Fruit fly (Drosophila melanogaster) whole organism, embryonic: ENCODE results near the gene cher.

Source experiments
- Aef1 ChIP-seq: fragments of 200-800 bp; sonication (Bioruptor generic); IDR thresholded peaks from 3 replicates; pipeline ENCODE4 v1.3.6; 2022; ENCODE audit warnings: missing biosample characterization, missing genetic modification characterization
- C15 ChIP-seq: fragments of 200-800 bp; sonication (Bioruptor generic); IDR thresholded peaks from 3 replicates; pipeline ENCODE4 v1.3.6; 2022; ENCODE audit warnings: missing biosample characterization, missing genetic modification characterization
- CG10321 ChIP-seq: fragments of 200-800 bp; sonication (Bioruptor generic); IDR thresholded peaks from 2 replicates; pipeline ENCODE4 v1.3.6; 2022; ENCODE audit warnings: missing biosample characterization, missing genetic modification characterization
- CG11504 ChIP-seq: fragments of 200-800 bp; sonication (Bioruptor generic); optimal IDR thresholded peaks from 3 replicates; lab custom pipeline; 2019; ENCODE audit warnings: missing biosample characterization, mild to moderate bottlenecking, missing genetic modification characterization, moderate library complexity
- CG11695 ChIP-seq: fragments of 200-800 bp; sonication (Bioruptor generic); IDR thresholded peaks from 3 replicates; pipeline ENCODE4 v1.3.6; 2022; ENCODE audit warnings: missing biosample characterization, missing genetic modification characterization
- CG13287 ChIP-seq: fragments of 200-800 bp; sonication (Bioruptor generic); IDR thresholded peaks from 2 replicates; pipeline ENCODE4 v1.3.6; 2022; ENCODE audit warnings: missing biosample characterization, missing genetic modification characterization; ENCODE audit not compliant: partially characterized antibody
- CG14710 ChIP-seq: fragments of 200-800 bp; sonication (Bioruptor generic); optimal IDR thresholded peaks from 3 replicates; lab custom pipeline; 2019; ENCODE audit warnings: missing biosample characterization, mild to moderate bottlenecking, missing genetic modification characterization, moderate library complexity
- CG17829 ChIP-seq: fragments of 200-800 bp; optimal IDR thresholded peaks from 2 replicates; lab custom pipeline; 2019; ENCODE audit warnings: missing biosample characterization, mild to moderate bottlenecking, missing genetic modification characterization, moderate library complexity
- CG17912 ChIP-seq: fragments of 200-800 bp; sonication (Bioruptor generic); optimal IDR thresholded peaks from 2 replicates; lab custom pipeline; 2018; ENCODE audit warnings: missing biosample characterization, mild to moderate bottlenecking, missing genetic modification characterization
- CG1792 ChIP-seq: fragments of 200-800 bp; sonication (Bioruptor generic); optimal IDR thresholded peaks from 2 replicates; lab custom pipeline; 2016; ENCODE audit warnings: missing biosample characterization, missing genetic modification characterization
- CG1832 ChIP-seq: fragments of 200-800 bp; sonication (Bioruptor generic); optimal IDR thresholded peaks from 2 replicates; lab custom pipeline; 2017; ENCODE audit warnings: missing biosample characterization, mild to moderate bottlenecking, missing genetic modification characterization, inconsistent platforms
- CG2120 ChIP-seq: fragments of 200-800 bp; sonication (Bioruptor generic); optimal IDR thresholded peaks from 3 replicates; lab custom pipeline; 2016; ENCODE audit warnings: missing biosample characterization, missing genetic modification characterization
- CG2199 ChIP-seq: fragments of 200-800 bp; sonication (Bioruptor generic); IDR thresholded peaks from 3 replicates; pipeline ENCODE4 v1.3.6; 2022; ENCODE audit warnings: missing biosample characterization, missing genetic modification characterization
- CG31388 ChIP-seq: fragments of 200-800 bp; sonication (Bioruptor generic); optimal IDR thresholded peaks from 2 replicates; lab custom pipeline; 2016; ENCODE audit warnings: missing biosample characterization, missing genetic modification characterization
- CG6791 ChIP-seq: fragments of 200-800 bp; sonication (Bioruptor generic); IDR thresholded peaks from 3 replicates; pipeline ENCODE4 v1.3.6; 2022; ENCODE audit warnings: missing biosample characterization, missing genetic modification characterization; ENCODE audit not compliant: partially characterized antibody
- CG7839 ChIP-seq: fragments of 200-800 bp; sonication (Bioruptor generic); optimal IDR thresholded peaks from 3 replicates; lab custom pipeline; 2018; ENCODE audit warnings: missing biosample characterization, mild to moderate bottlenecking, missing genetic modification characterization, moderate library complexity
- CG7963 ChIP-seq: fragments of 200-800 bp; sonication (Bioruptor generic); IDR thresholded peaks from 3 replicates; pipeline ENCODE4 v1.3.6; 2022; ENCODE audit warnings: missing biosample characterization, missing genetic modification characterization; ENCODE audit not compliant: partially characterized antibody
- CG8359 ChIP-seq: fragments of 200-800 bp; sonication (Bioruptor generic); optimal IDR thresholded peaks from 2 replicates; lab custom pipeline; 2017; ENCODE audit warnings: missing biosample characterization, mild to moderate bottlenecking, missing genetic modification characterization, borderline replicate concordance
- CG8924 ChIP-seq: fragments of 200-800 bp; optimal IDR thresholded peaks from 3 replicates; lab custom pipeline; 2019; ENCODE audit warnings: missing biosample characterization, mild to moderate bottlenecking, missing genetic modification characterization, moderate library complexity
- CoRest ChIP-seq: fragments of 200-800 bp; sonication (Bioruptor generic); optimal IDR thresholded peaks from 3 replicates; lab custom pipeline; 2018; ENCODE audit warnings: missing biosample characterization, mild to moderate bottlenecking, missing genetic modification characterization, moderate library complexity
- Dip3 ChIP-seq: fragments of 200-800 bp; sonication (Bioruptor generic); optimal IDR thresholded peaks from 3 replicates; lab custom pipeline; 2016; ENCODE audit warnings: missing biosample characterization, missing genetic modification characterization
- Kr ChIP-seq: fragments of 200-800 bp; sonication (Bioruptor generic); optimal IDR thresholded peaks from 2 replicates; lab custom pipeline; 2017; ENCODE audit warnings: missing biosample characterization, mild to moderate bottlenecking, missing genetic modification characterization
- Lim3 ChIP-seq: fragments of 200-800 bp; sonication (Bioruptor generic); IDR thresholded peaks from 2 replicates; pipeline ENCODE4 v1.3.6; 2022; ENCODE audit warnings: missing biosample characterization, missing genetic modification characterization
- Meics ChIP-seq: fragments of 200-800 bp; sonication (Bioruptor generic); optimal IDR thresholded peaks from 2 replicates; lab custom pipeline; 2017; ENCODE audit warnings: missing biosample characterization, mild to moderate bottlenecking, missing genetic modification characterization
- Nf-YC ChIP-seq: fragments of 200-800 bp; optimal IDR thresholded peaks from 3 replicates; lab custom pipeline; 2019; ENCODE audit warnings: missing biosample characterization, mild to moderate bottlenecking, missing genetic modification characterization, moderate library complexity
- Optix ChIP-seq: fragments of 200-800 bp; sonication (Bioruptor generic); IDR thresholded peaks from 3 replicates; pipeline ENCODE4 v1.3.6; 2022; ENCODE audit warnings: missing biosample characterization, missing genetic modification characterization
- Six4 ChIP-seq: fragments of 200-800 bp; sonication (Bioruptor generic); optimal IDR thresholded peaks from 2 replicates; lab custom pipeline; 2016; ENCODE audit warnings: missing biosample characterization, missing genetic modification characterization
- Sox100B ChIP-seq: fragments of 200-800 bp; sonication (Bioruptor generic); optimal IDR thresholded peaks from 3 replicates; lab custom pipeline; 2018; ENCODE audit warnings: missing biosample characterization, mild to moderate bottlenecking, missing genetic modification characterization
- Sox102F ChIP-seq: fragments of 200-800 bp; sonication (Bioruptor generic); optimal IDR thresholded peaks from 2 replicates; lab custom pipeline; 2018; ENCODE audit warnings: missing biosample characterization, mild to moderate bottlenecking, missing genetic modification characterization, moderate library complexity
- TFAM ChIP-seq: fragments of 200-800 bp; sonication (Bioruptor generic); optimal IDR thresholded peaks from 2 replicates; lab custom pipeline; 2017; ENCODE audit warnings: missing biosample characterization, missing genetic modification characterization, inconsistent platforms
- az2 ChIP-seq: fragments of 200-800 bp; sonication (Bioruptor generic); optimal IDR thresholded peaks from 3 replicates; lab custom pipeline; 2016; ENCODE audit warnings: missing biosample characterization, missing genetic modification characterization
- bab2 ChIP-seq: fragments of 200-800 bp; sonication (Bioruptor generic); optimal IDR thresholded peaks from 2 replicates; lab custom pipeline; 2016; ENCODE audit warnings: missing biosample characterization, missing genetic modification characterization
- bigmax ChIP-seq: fragments of 200-800 bp; sonication (Bioruptor generic); optimal IDR thresholded peaks from 2 replicates; lab custom pipeline; 2018; ENCODE audit warnings: missing biosample characterization, mild to moderate bottlenecking, missing genetic modification characterization
- bowl ChIP-seq: fragments of 200-800 bp; sonication (Bioruptor generic); IDR thresholded peaks from 2 replicates; pipeline ENCODE4 v1.3.6; 2022; ENCODE audit warnings: missing biosample characterization, missing genetic modification characterization
- cg ChIP-seq: fragments of 200-800 bp; sonication (Bioruptor generic); optimal IDR thresholded peaks from 3 replicates; lab custom pipeline; 2019; ENCODE audit warnings: missing biosample characterization, mild to moderate bottlenecking, missing genetic modification characterization, moderate library complexity
- chif ChIP-seq, 2 experiments: fragments of 200-800 bp; sonication (Bioruptor generic); optimal IDR thresholded peaks; 3 replicates each; lab custom pipeline; 2016; ENCODE audit warnings: missing biosample characterization in 2 of 2, missing genetic modification characterization in 2 of 2
- chn ChIP-seq: fragments of 200-800 bp; sonication (Bioruptor generic); optimal IDR thresholded peaks from 2 replicates; lab custom pipeline; 2016; ENCODE audit warnings: missing biosample characterization, missing genetic modification characterization
- eve ChIP-seq, 2 experiments: fragments of >200 bp; optimal IDR thresholded peaks; 2 replicates each; lab custom pipeline; 2017; ENCODE audit warnings: missing biosample characterization in 2 of 2, missing genetic modification characterization in 2 of 2
- ewg ChIP-seq: fragments of 200-800 bp; sonication (Bioruptor generic); optimal IDR thresholded peaks from 3 replicates; lab custom pipeline; 2017; ENCODE audit warnings: mild to moderate bottlenecking, missing biosample characterization, missing genetic modification reagents, missing genetic modification characterization
- grau ChIP-seq: fragments of 200-800 bp; optimal IDR thresholded peaks from 3 replicates; lab custom pipeline; 2019; ENCODE audit warnings: missing biosample characterization, mild to moderate bottlenecking, missing genetic modification characterization, moderate library complexity
- mam ChIP-seq: fragments of 200-800 bp; sonication (Bioruptor generic); optimal IDR thresholded peaks from 3 replicates; lab custom pipeline; 2016; ENCODE audit warnings: missing biosample characterization, missing genetic modification characterization
- nmo ChIP-seq: fragments of 200-800 bp; sonication (Bioruptor generic); optimal IDR thresholded peaks from 2 replicates; lab custom pipeline; 2018; ENCODE audit warnings: missing biosample characterization, mild to moderate bottlenecking, missing genetic modification characterization, moderate library complexity
- odd ChIP-seq: fragments of 200-800 bp; sonication (Bioruptor generic); optimal IDR thresholded peaks from 2 replicates; lab custom pipeline; 2017; ENCODE audit warnings: missing biosample characterization, mild to moderate bottlenecking, missing genetic modification characterization
- sc ChIP-seq, 3 experiments: fragments of >200 bp in 2 of 3; fragments of 200-800 bp in 1 of 3; sonication (Bioruptor generic) in 1 of 3; optimal IDR thresholded peaks; 2 replicates in 2 of 3; 3 replicates in 1 of 3; lab custom pipeline; 2017; ENCODE audit warnings: mild to moderate bottlenecking in 1 of 3, missing biosample characterization in 1 of 3, missing genetic modification characterization in 1 of 3, missing genetic modification reagents in 1 of 3
- sens ChIP-seq: fragments of 200-800 bp; sonication (Bioruptor generic); peaks from one replicate; lab custom pipeline; 2016; ENCODE audit warnings: missing biosample characterization, missing genetic modification characterization
- tio ChIP-seq: fragments of 200-800 bp; sonication (Bioruptor generic); optimal IDR thresholded peaks from 2 replicates; lab custom pipeline; 2017; ENCODE audit warnings: missing biosample characterization, missing genetic modification characterization, inconsistent platforms
- vnd ChIP-seq: fragments of 200-800 bp; sonication (Bioruptor generic); IDR thresholded peaks from 3 replicates; pipeline ENCODE4 v1.3.6; 2022; ENCODE audit warnings: missing biosample characterization, missing genetic modification characterization; ENCODE audit not compliant: partially characterized antibody
- wek ChIP-seq: fragments of 200-800 bp; sonication (Bioruptor generic); optimal IDR thresholded peaks from 3 replicates; lab custom pipeline; 2018; ENCODE audit warnings: missing biosample characterization, mild to moderate bottlenecking, missing genetic modification characterization, moderate library complexity
- z ChIP-seq: fragments of 200-800 bp; sonication (Bioruptor generic); IDR thresholded peaks from 3 replicates; pipeline ENCODE4 v1.3.6; 2022; ENCODE audit warnings: missing biosample characterization, missing genetic modification characterization

cher gene

DNA sequence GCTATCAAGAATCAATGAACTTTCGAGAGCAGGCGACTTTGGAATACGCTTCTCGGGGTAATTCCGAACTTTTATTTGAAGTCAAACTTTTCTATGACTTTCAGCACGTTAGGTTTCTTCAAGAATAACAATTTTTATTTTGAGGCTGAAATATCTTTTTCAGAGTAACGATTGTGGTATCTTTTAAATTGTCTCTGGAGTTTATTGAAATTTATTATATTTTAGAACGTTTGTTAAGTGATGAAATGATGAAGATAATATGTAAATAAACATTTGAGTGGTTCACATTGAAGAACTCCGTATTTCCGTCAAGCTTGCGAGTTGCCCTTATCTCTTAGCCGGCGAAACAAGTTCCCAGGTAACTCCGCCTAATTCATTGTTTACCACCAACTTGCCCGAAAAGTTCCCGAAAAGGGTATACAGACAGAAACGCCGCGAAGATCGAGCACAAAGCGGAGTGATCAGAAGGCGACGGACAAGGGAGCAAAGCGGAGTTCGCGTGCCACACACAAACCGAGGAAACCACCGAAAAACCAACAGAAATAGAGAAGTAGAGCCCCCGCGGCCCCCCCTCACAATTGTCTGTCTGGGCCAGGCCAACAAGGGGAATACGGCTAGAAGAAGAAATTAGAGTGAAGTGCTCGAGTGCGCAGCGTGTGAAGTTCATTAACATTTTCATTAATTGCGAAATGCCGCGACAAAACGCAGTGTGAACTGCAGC lies 7.4 kb downstream of the cher start (continued):
- TF ChIP-seq z (GFP tag; lab: Robert Waterston, UW) (no peak), ewg (no peak), tio (peak; percentile 17), CG2199 (GFP tag; lab: Robert Waterston, UW) (peak; percentile 67; the same call in 2 of the 3 replicates), sens (GFP tag; lab: Kevin White, UChicago) (peak; percentile 67), Lim3 (GFP tag; lab: Robert Waterston, UW) (no peak), mam (peak; percentile 5), Sox102F (GFP tag; lab: Kevin White, UChicago) (peak; percentile 23), Sox100B (GFP tag; lab: Kevin White, UChicago) (peak; percentile 12), bowl (GFP tag; lab: Robert Waterston, UW) (no peak), CG17912 (GFP tag; lab: Kevin White, UChicago) (no peak), Six4 (no peak), Kr (GFP tag; lab: Kevin White, UChicago) (no peak), sc (optimal IDR thresholded peaks at IDR 0.05; lab: Kevin White, UChicago) (no peak), sc (GFP tag; optimal IDR thresholded peaks at IDR 0.05; lab: Kevin White, UChicago) (peak; percentile 23), CG7963 (no peak), C15 (GFP tag; lab: Robert Waterston, UW) (no peak), CG31388 (no peak), grau (tag; lab: Kevin White, UChicago) (peak; percentile 29), CG1832 (GFP tag; lab: Kevin White, UChicago) (no peak), CG1792 (GFP tag; lab: Kevin White, UChicago) (no peak), Nf-YC (tag; lab: Kevin White, UChicago) (no peak), Dip3 (no peak), Aef1 (GFP tag; lab: Robert Waterston, UW) (no peak), bigmax (GFP tag; lab: Kevin White, UChicago) (no peak), CG7839 (tag; lab: Kevin White, UChicago) (peak; percentile 40), CG14710 (peak; percentile 22), wek (GFP tag; lab: Kevin White, UChicago) (no peak), Optix (GFP tag; lab: Robert Waterston, UW) (0 out of 3 replicates have a peak, but pooled peaks have one; percentile 35), nmo (GFP tag; lab: Kevin White, UChicago) (peak; percentile 64), Meics (peak; percentile 2), CG10321 (GFP tag; lab: Robert Waterston, UW) (no peak), eve (GFP tag; optimal IDR thresholded peaks at IDR 0.05; lab: Kevin White, UChicago) (peak in 1 of 2 experiments; percentile 55), az2 (peak; percentile 29), CG6791 (GFP tag; lab: Robert Waterston, UW) (0 out of 3 replicates have a peak, but pooled peaks have one; percentile 61), CG8359 (GFP tag; lab: Kevin White, UChicago) (peak; percentile 11), cg (GFP tag; lab: Kevin White, UChicago) (no peak), chn (peak; percentile 19), vnd (no peak), CG2120 (GFP tag; lab: Kevin White, UChicago) (peak; percentile 4), CG11504 (tag; lab: Kevin White, UChicago) (peak; percentile 19), TFAM (no peak), chif (GFP tag; optimal IDR thresholded peaks at IDR 0.05; lab: Kevin White, UChicago) (peak in 1 of 2 experiments; percentile 6), CG8924 (peak; percentile 12), CG17829 (tag; lab: Kevin White, UChicago) (peak; percentile 32), odd (GFP tag; lab: Kevin White, UChicago) (no peak), CoRest (peak; percentile 26), bab2 (GFP tag; lab: Kevin White, UChicago) (no peak), CG13287 (GFP tag; lab: Robert Waterston, UW) (no peak), CG11695 (GFP tag; lab: Robert Waterston, UW) (no peak)
